Fruit fly (Drosophila melanogaster) Kc167 (cell line): ENCODE data around the gene CtsB.

Source experiments
- Myc ChIP-seq: fragments of >200 bp; optimal IDR thresholded peaks from 2 replicates; lab custom pipeline; 2017; ENCODE audit warnings: missing external identifiers
- Sin3A ChIP-seq: fragments of >200 bp; optimal IDR thresholded peaks from 2 replicates; lab custom pipeline; 2018; ENCODE audit warnings: missing external identifiers
- insv ChIP-seq: fragments of >200 bp; optimal IDR thresholded peaks from 3 replicates; lab custom pipeline; 2018; ENCODE audit warnings: missing external identifiers
- psq ChIP-seq: fragments of >200 bp; optimal IDR thresholded peaks from 2 replicates; lab custom pipeline; 2017; ENCODE audit warnings: missing external identifiers
- ttk ChIP-seq: sonication (Bioruptor generic); optimal IDR thresholded peaks from 2 replicates; lab custom pipeline; 2017; ENCODE audit warnings: missing external identifiers

DNA sequence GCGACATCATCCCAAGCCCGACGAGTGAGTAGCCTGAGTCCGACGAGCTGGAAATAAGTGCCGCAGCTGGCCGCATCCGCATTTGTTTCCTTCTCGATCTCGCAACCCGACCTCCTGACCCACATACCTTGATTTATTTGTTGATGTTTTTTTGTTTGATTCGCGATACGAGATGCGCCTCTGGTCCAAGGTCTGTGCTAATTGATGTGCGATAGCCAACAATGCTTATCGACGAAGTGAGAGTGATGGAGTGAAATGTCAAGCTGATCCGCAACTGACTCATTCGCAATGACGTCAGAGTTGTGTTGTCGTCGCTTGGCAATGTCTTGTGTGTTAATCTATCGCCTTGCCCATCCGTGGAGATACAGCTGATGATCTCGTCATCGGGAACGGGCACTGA is 22.4 kb upstream of the CtsB start:
- no peak for TF ChIP-seq psq (lab: Kevin White, UChicago)
- no peak for TF ChIP-seq ttk (lab: Kevin White, UChicago)
- TF ChIP-seq insv: no peak
- TF ChIP-seq Sin3A (lab: Kevin White, UChicago): no peak
- no peak for TF ChIP-seq Myc (lab: Kevin White, UChicago)
